Fruit fly (Drosophila melanogaster) whole organism, embryonic: ENCODE data around the gene Tet.

Experiments
- Abd-B ChIP-seq: fragments of 200-800 bp; sonication (Bioruptor generic); optimal IDR thresholded peaks from 2 replicates; lab custom pipeline; 2018; ENCODE audit warnings: missing biosample characterization, mild to moderate bottlenecking, missing genetic modification characterization, moderate library complexity
- Atf3 ChIP-seq: fragments of 200-800 bp; sonication (Bioruptor generic); optimal IDR thresholded peaks from 3 replicates; lab custom pipeline; 2016; ENCODE audit warnings: missing biosample characterization, missing genetic modification characterization
- CG1024 ChIP-seq: fragments of 200-800 bp; sonication (Bioruptor generic); IDR thresholded peaks from 2 replicates; pipeline ENCODE4 v1.3.6; 2022; ENCODE audit warnings: missing biosample characterization, missing genetic modification characterization
- CG12219 ChIP-seq: fragments of 200-800 bp; sonication (Bioruptor generic); optimal IDR thresholded peaks from 3 replicates; lab custom pipeline; 2018; ENCODE audit warnings: missing biosample characterization, mild to moderate bottlenecking, missing genetic modification characterization
- CG13775 ChIP-seq: fragments of 200-800 bp; sonication (Bioruptor generic); optimal IDR thresholded peaks from 3 replicates; lab custom pipeline; 2017; ENCODE audit warnings: missing biosample characterization, mild to moderate bottlenecking, missing genetic modification characterization
- CG15696 ChIP-seq: fragments of 200-800 bp; sonication (Bioruptor generic); optimal IDR thresholded peaks from 2 replicates; lab custom pipeline; 2019; ENCODE audit warnings: missing biosample characterization, mild to moderate bottlenecking, missing genetic modification characterization, moderate library complexity
- CG1647 ChIP-seq: fragments of 200-800 bp; sonication (Bioruptor generic); optimal IDR thresholded peaks from 3 replicates; lab custom pipeline; 2016; ENCODE audit warnings: missing biosample characterization, missing genetic modification characterization
- CG16779 ChIP-seq: fragments of 200-800 bp; sonication (Bioruptor generic); IDR thresholded peaks from 2 replicates; pipeline ENCODE4 v1.3.6; 2022; ENCODE audit warnings: missing biosample characterization, missing genetic modification characterization
- CG17186 ChIP-seq: fragments of 200-800 bp; sonication (Bioruptor generic); optimal IDR thresholded peaks from 3 replicates; lab custom pipeline; 2017; ENCODE audit warnings: missing biosample characterization, missing genetic modification reagents, missing genetic modification characterization
- CG18262 ChIP-seq: fragments of 200-800 bp; optimal IDR thresholded peaks from 3 replicates; lab custom pipeline; 2019; ENCODE audit warnings: missing biosample characterization, mild to moderate bottlenecking, missing genetic modification characterization, moderate library complexity
- CG2116 ChIP-seq: fragments of 200-800 bp; sonication (Bioruptor generic); optimal IDR thresholded peaks from 3 replicates; lab custom pipeline; 2018; ENCODE audit warnings: missing biosample characterization, mild to moderate bottlenecking, missing genetic modification characterization
- CG3163 ChIP-seq: fragments of 200-800 bp; sonication (Bioruptor generic); optimal IDR thresholded peaks from 3 replicates; lab custom pipeline; 2016; ENCODE audit warnings: missing biosample characterization, missing genetic modification characterization
- CG32772 ChIP-seq: fragments of 200-800 bp; sonication (Bioruptor generic); IDR thresholded peaks from 2 replicates; pipeline ENCODE4 v1.3.6; 2022; ENCODE audit warnings: missing biosample characterization, missing genetic modification characterization
- CG34376 ChIP-seq: fragments of 200-800 bp; sonication (Bioruptor generic); optimal IDR thresholded peaks from 2 replicates; lab custom pipeline; 2018; ENCODE audit warnings: missing biosample characterization, mild to moderate bottlenecking, missing genetic modification characterization
- CG6654 ChIP-seq: fragments of 200-800 bp; sonication (Bioruptor generic); optimal IDR thresholded peaks from 2 replicates; lab custom pipeline; 2017; ENCODE audit warnings: missing biosample characterization, mild to moderate bottlenecking, missing genetic modification characterization
- CG6689 ChIP-seq: fragments of 200-800 bp; sonication (Bioruptor generic); IDR thresholded peaks from 2 replicates; pipeline ENCODE4 v1.3.6; 2022; ENCODE audit warnings: missing biosample characterization, missing genetic modification characterization
- CG7987 ChIP-seq: fragments of 200-800 bp; sonication (Bioruptor generic); optimal IDR thresholded peaks from 2 replicates; lab custom pipeline; 2018; ENCODE audit warnings: missing biosample characterization, mild to moderate bottlenecking, missing genetic modification characterization, moderate library complexity
- CG8281 ChIP-seq: fragments of 200-800 bp; sonication (Bioruptor generic); optimal IDR thresholded peaks from 2 replicates; lab custom pipeline; 2018; ENCODE audit warnings: missing biosample characterization, mild to moderate bottlenecking, missing genetic modification characterization, moderate library complexity
- CG8924 ChIP-seq: fragments of 200-800 bp; optimal IDR thresholded peaks from 3 replicates; lab custom pipeline; 2019; ENCODE audit warnings: missing biosample characterization, mild to moderate bottlenecking, missing genetic modification characterization, moderate library complexity
- Chrac-16 ChIP-seq: fragments of 200-800 bp; sonication (Bioruptor generic); optimal IDR thresholded peaks from 3 replicates; lab custom pipeline; 2016; ENCODE audit warnings: missing biosample characterization, missing genetic modification characterization
- Eip74EF ChIP-seq, 2 experiments: fragments of 200-800 bp in 1 of 2; fragments of >200 bp in 1 of 2; sonication (Bioruptor generic) in 1 of 2; optimal IDR thresholded peaks; 2 replicates each; lab custom pipeline; 2017 to 2019; ENCODE audit warnings: missing biosample characterization in 2 of 2, missing genetic modification characterization in 2 of 2, mild to moderate bottlenecking in 1 of 2, moderate library complexity in 1 of 2
- Ets65A ChIP-seq: fragments of 200-800 bp; sonication (Bioruptor generic); peaks from one replicate; lab custom pipeline; 2016; ENCODE audit warnings: missing biosample characterization, missing genetic modification characterization
- Hand ChIP-seq: fragments of 200-800 bp; sonication (Bioruptor generic); optimal IDR thresholded peaks from 2 replicates; lab custom pipeline; 2017; ENCODE audit warnings: mild to moderate bottlenecking, missing biosample characterization, missing genetic modification reagents, missing genetic modification characterization
- HmgZ ChIP-seq: fragments of 200-800 bp; sonication (Bioruptor generic); optimal IDR thresholded peaks from 2 replicates; lab custom pipeline; 2018; ENCODE audit warnings: missing biosample characterization, mild to moderate bottlenecking, missing genetic modification characterization
- MESR4 ChIP-seq: fragments of 200-800 bp; sonication (Bioruptor generic); optimal IDR thresholded peaks from 2 replicates; lab custom pipeline; 2018; ENCODE audit warnings: missing biosample characterization, mild to moderate bottlenecking, missing genetic modification characterization, moderate library complexity
- MTF-1 ChIP-seq: fragments of 200-800 bp; sonication (Bioruptor generic); optimal IDR thresholded peaks from 2 replicates; lab custom pipeline; 2018; ENCODE audit warnings: missing biosample characterization, mild to moderate bottlenecking, missing genetic modification characterization, borderline replicate concordance
- NC2α ChIP-seq: fragments of 200-800 bp; sonication (Bioruptor generic); optimal IDR thresholded peaks from 2 replicates; lab custom pipeline; 2016; ENCODE audit warnings: missing biosample characterization, missing genetic modification characterization
- Neu2 ChIP-seq: fragments of 200-800 bp; sonication (Bioruptor generic); optimal IDR thresholded peaks from 3 replicates; lab custom pipeline; 2016; ENCODE audit warnings: missing biosample characterization, missing genetic modification characterization, borderline replicate concordance
- PHDP ChIP-seq: fragments of 200-800 bp; sonication (Bioruptor generic); optimal IDR thresholded peaks from 3 replicates; lab custom pipeline; 2018; ENCODE audit warnings: missing biosample characterization, mild to moderate bottlenecking, missing genetic modification characterization, moderate library complexity
- Sox102F ChIP-seq: fragments of 200-800 bp; sonication (Bioruptor generic); optimal IDR thresholded peaks from 2 replicates; lab custom pipeline; 2018; ENCODE audit warnings: missing biosample characterization, mild to moderate bottlenecking, missing genetic modification characterization, moderate library complexity
- bigmax ChIP-seq: fragments of 200-800 bp; sonication (Bioruptor generic); optimal IDR thresholded peaks from 2 replicates; lab custom pipeline; 2018; ENCODE audit warnings: missing biosample characterization, mild to moderate bottlenecking, missing genetic modification characterization
- cad ChIP-seq: fragments of >200 bp; optimal IDR thresholded peaks from 2 replicates; lab custom pipeline; 2017; ENCODE audit warnings: missing biosample characterization, missing genetic modification characterization
- chn ChIP-seq: fragments of 200-800 bp; sonication (Bioruptor generic); optimal IDR thresholded peaks from 2 replicates; lab custom pipeline; 2016; ENCODE audit warnings: missing biosample characterization, missing genetic modification characterization
- da ChIP-seq: fragments of 200-800 bp; sonication (Bioruptor generic); optimal IDR thresholded peaks from 2 replicates; lab custom pipeline; 2016; ENCODE audit warnings: missing biosample characterization, missing genetic modification characterization
- fd102C ChIP-seq: fragments of 200-800 bp; sonication (Bioruptor generic); optimal IDR thresholded peaks from 2 replicates; lab custom pipeline; 2018; ENCODE audit warnings: missing biosample characterization, mild to moderate bottlenecking, missing genetic modification characterization, moderate library complexity
- gt ChIP-seq: fragments of 200-800 bp; sonication (Bioruptor generic); IDR thresholded peaks from 2 replicates; pipeline ENCODE4 v1.3.6; 2022; ENCODE audit warnings: missing biosample characterization, missing genetic modification characterization
- her ChIP-seq: fragments of 200-800 bp; sonication (Bioruptor generic); optimal IDR thresholded peaks from 2 replicates; lab custom pipeline; 2016; ENCODE audit warnings: missing biosample characterization, missing genetic modification characterization
- lov ChIP-seq, 2 experiments: fragments of 200-800 bp in 1 of 2; fragments of >200 bp in 1 of 2; sonication (Bioruptor generic) in 1 of 2; IDR thresholded peaks in 1 of 2; optimal IDR thresholded peaks in 1 of 2; 2 replicates in 1 of 2; 3 replicates in 1 of 2; pipeline versions ENCODE4 v1.3.6 to Lab custom; 2017 to 2022; ENCODE audit warnings: missing biosample characterization in 1 of 2, missing genetic modification characterization in 1 of 2
- nerfin-2 ChIP-seq: fragments of 200-800 bp; sonication (Bioruptor generic); IDR thresholded peaks from 2 replicates; pipeline ENCODE4 v1.3.6; 2022; ENCODE audit warnings: missing biosample characterization, missing genetic modification characterization; ENCODE audit not compliant: partially characterized antibody
- phol ChIP-seq: fragments of 200-800 bp; sonication (Bioruptor generic); optimal IDR thresholded peaks from 3 replicates; lab custom pipeline; 2018; ENCODE audit warnings: missing biosample characterization, mild to moderate bottlenecking, missing genetic modification characterization, moderate library complexity
- pros ChIP-seq: fragments of 200-800 bp; sonication (Bioruptor generic); optimal IDR thresholded peaks from 3 replicates; lab custom pipeline; 2019; ENCODE audit warnings: missing biosample characterization, mild to moderate bottlenecking, missing genetic modification characterization, moderate library complexity
- sens ChIP-seq: fragments of 200-800 bp; sonication (Bioruptor generic); peaks from one replicate; lab custom pipeline; 2016; ENCODE audit warnings: missing biosample characterization, missing genetic modification characterization
- sens-2 ChIP-seq: fragments of 200-800 bp; sonication (Bioruptor generic); IDR thresholded peaks from 2 replicates; pipeline ENCODE4 v1.3.6; 2022; ENCODE audit warnings: missing biosample characterization, missing genetic modification characterization
- sim ChIP-seq: fragments of 200-800 bp; sonication (Bioruptor generic); IDR thresholded peaks from 2 replicates; pipeline ENCODE4 v1.3.6; 2022; ENCODE audit warnings: missing biosample characterization, missing genetic modification characterization
- slou ChIP-seq: fragments of 200-800 bp; sonication (Bioruptor generic); optimal IDR thresholded peaks from 3 replicates; lab custom pipeline; 2016; ENCODE audit warnings: missing biosample characterization, missing genetic modification characterization
- sna ChIP-seq: fragments of 200-800 bp; sonication (Bioruptor generic); IDR thresholded peaks from 2 replicates; pipeline ENCODE4 v1.3.6; 2022; ENCODE audit warnings: missing biosample characterization, missing genetic modification characterization; ENCODE audit not compliant: partially characterized antibody
- tup ChIP-seq: fragments of 200-800 bp; sonication (Bioruptor generic); optimal IDR thresholded peaks from 2 replicates; lab custom pipeline; 2016; ENCODE audit warnings: missing biosample characterization, mild to moderate bottlenecking, missing genetic modification characterization, moderate library complexity
- vfl ChIP-seq: fragments of 200-800 bp; sonication (Bioruptor generic); optimal IDR thresholded peaks from 2 replicates; lab custom pipeline; 2016; ENCODE audit warnings: missing biosample characterization, missing genetic modification characterization
- zf30C ChIP-seq: fragments of 200-800 bp; sonication (Bioruptor generic); optimal IDR thresholded peaks from 3 replicates; lab custom pipeline; 2018; ENCODE audit warnings: missing biosample characterization, mild to moderate bottlenecking, missing genetic modification characterization

Gene Tet

DNA sequence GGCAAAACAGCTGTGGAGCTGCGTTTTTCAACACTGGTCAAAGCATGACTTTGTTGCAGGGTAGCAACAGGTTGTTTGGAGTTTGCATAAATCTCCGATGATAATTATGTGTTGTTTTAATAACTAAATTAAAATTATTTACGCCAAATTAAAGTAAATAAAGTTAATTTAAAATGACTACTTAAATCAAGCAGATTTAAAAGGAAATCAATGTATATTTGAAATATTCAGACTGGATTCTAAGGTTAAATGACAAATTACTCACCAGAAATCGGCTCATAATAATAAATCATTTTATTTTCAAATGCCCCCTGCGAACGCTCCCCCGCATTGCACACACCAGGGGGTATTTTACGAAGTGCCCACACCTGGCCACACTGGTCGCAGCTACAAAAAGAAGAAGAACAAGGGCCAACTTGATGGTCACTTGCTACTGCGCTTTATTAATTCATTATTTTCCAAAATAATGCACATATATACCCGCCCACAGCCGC, 104.9 kb downstream of the Tet start, which contains the start of the genes CG12093 and Atg2 (continued):
- TF ChIP-seq sens: peak; percentile 97
- TF ChIP-seq CG16779 (GFP tag; lab: Robert Waterston, UW): peak; percentile 86
- peak; percentile 79 for TF ChIP-seq gt (GFP tag; lab: Robert Waterston, UW)
- TF ChIP-seq Atf3: peak; percentile 56
- TF ChIP-seq Abd-B (GFP tag; lab: Kevin White, UChicago): peak; percentile 96
- TF ChIP-seq Ets65A: peak; percentile 98
- TF ChIP-seq Neu2 (GFP tag; lab: Kevin White, UChicago): no peak
- peak; percentile 93 for TF ChIP-seq HmgZ (tag; lab: Kevin White, UChicago)
- TF ChIP-seq MTF-1: no peak
- TF ChIP-seq CG15696: peak; percentile 90
- TF ChIP-seq CG34376: peak; percentile 81
- TF ChIP-seq CG18262 (tag; lab: Kevin White, UChicago): peak; percentile 91
- peak; percentile 25 for TF ChIP-seq NC2α (GFP tag; lab: Kevin White, UChicago)
- TF ChIP-seq Eip74EF (GFP tag; optimal IDR thresholded peaks at IDR 0.05; lab: Kevin White, UChicago): peak in 1 of 2 experiments; percentile 62
- peak; percentile 68 for TF ChIP-seq CG1647 (GFP tag; lab: Kevin White, UChicago)
- TF ChIP-seq vfl: peak; percentile 79
- no peak for TF ChIP-seq nerfin-2 (GFP tag; lab: Robert Waterston, UW)
- no peak for TF ChIP-seq lov (optimal IDR thresholded peaks at IDR 0.05; lab: Kevin White, UChicago)
- TF ChIP-seq lov (GFP tag; IDR thresholded peaks at IDR 0.05; lab: Robert Waterston, UW): peak; percentile 83; the same call in 1 of the 3 replicates
- peak; percentile 90 for TF ChIP-seq slou (GFP tag; lab: Kevin White, UChicago)
- TF ChIP-seq CG3163 (GFP tag; lab: Kevin White, UChicago): peak; percentile 40
- TF ChIP-seq sim: peak; percentile 80
- no peak for TF ChIP-seq bigmax (GFP tag; lab: Kevin White, UChicago)
- peak; percentile 92 for TF ChIP-seq phol (tag; lab: Kevin White, UChicago)
- TF ChIP-seq sens-2: peak; percentile 83
- peak; percentile 43 for TF ChIP-seq fd102C (GFP tag; lab: Kevin White, UChicago)
- peak; percentile 68 for TF ChIP-seq CG7987 (GFP tag; lab: Kevin White, UChicago)
- no peak for TF ChIP-seq pros (GFP tag; lab: Kevin White, UChicago)
- peak; percentile 95 for TF ChIP-seq CG8924 (tag; lab: Kevin White, UChicago)
- TF ChIP-seq CG2116 (GFP tag; lab: Kevin White, UChicago): peak; percentile 81
- TF ChIP-seq tup (GFP tag; lab: Kevin White, UChicago): peak; percentile 67
- TF ChIP-seq CG6654 (GFP tag; lab: Kevin White, UChicago): peak; percentile 70
- peak; percentile 36 for TF ChIP-seq da (GFP tag; lab: Kevin White, UChicago)
- TF ChIP-seq her: peak; percentile 43
- TF ChIP-seq zf30C (GFP tag; lab: Kevin White, UChicago): no peak
- peak; percentile 94 for TF ChIP-seq CG13775 (GFP tag; lab: Kevin White, UChicago)
- TF ChIP-seq Hand: peak; percentile 72
- TF ChIP-seq CG12219: peak; percentile 71
- peak; percentile 95 for TF ChIP-seq PHDP (tag; lab: Kevin White, UChicago)
- peak; percentile 89 for TF ChIP-seq chn (GFP tag; lab: Kevin White, UChicago)
- TF ChIP-seq CG17186 (GFP tag; lab: Kevin White, UChicago): peak; percentile 60
- peak; percentile 95 for TF ChIP-seq Sox102F (GFP tag; lab: Kevin White, UChicago)
- TF ChIP-seq cad (GFP tag; lab: Kevin White, UChicago): no peak
- TF ChIP-seq CG8281 (tag; lab: Kevin White, UChicago): peak; percentile 74
- peak; percentile 71 for TF ChIP-seq CG1024 (GFP tag; lab: Robert Waterston, UW)
- TF ChIP-seq CG6689: peak; percentile 96
- TF ChIP-seq sna: no peak
- peak; percentile 92 for TF ChIP-seq Chrac-16
- peak; percentile 87 for TF ChIP-seq MESR4 (GFP tag; lab: Kevin White, UChicago)
- TF ChIP-seq CG32772 (GFP tag; lab: Robert Waterston, UW): peak; percentile 93
